Fruit fly (Drosophila melanogaster): Measurements from ENCODE around the gene CG3288.

CG3288 gene

DNA sequence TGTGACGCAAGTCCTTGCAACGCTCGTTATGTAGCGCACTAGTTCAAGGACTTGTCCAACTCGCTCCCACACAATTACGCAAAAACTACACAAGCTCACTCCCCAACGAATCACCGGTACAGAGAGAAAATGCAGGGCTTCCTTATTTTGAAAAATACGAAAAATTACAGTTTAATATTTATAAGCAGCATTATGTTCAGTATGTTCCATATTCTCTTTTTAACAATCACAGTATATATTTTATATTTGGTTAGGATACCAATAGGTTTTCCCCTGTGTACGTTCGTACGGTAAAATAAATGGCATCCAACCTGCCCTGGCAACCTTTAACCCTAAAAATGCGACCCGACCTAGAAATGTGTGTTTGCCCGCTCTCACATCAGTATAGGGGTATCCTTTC is 48.0 kb downstream of the CG3288 start:
- TF ChIP-seq N (GFP tag; optimal IDR thresholded peaks at IDR 0.05) (no peak), br (GFP tag; optimal IDR thresholded peaks at IDR 0.05) (no peak), pan (optimal IDR thresholded peaks at IDR 0.05) (no peak), dsf (GFP tag; optimal IDR thresholded peaks at IDR 0.05; ENCODE audit: borderline replicate concordance) (no peak), Vsx2 (GFP tag; optimal IDR thresholded peaks at IDR 0.05; ENCODE audit: partially characterized antibody) (no peak), Dfd (GFP tag; optimal IDR thresholded peaks at IDR 0.05) (no peak), Hr78 (GFP tag; optimal IDR thresholded peaks at IDR 0.05) (no peak), sage (GFP tag; optimal IDR thresholded peaks at IDR 0.05) (no peak), brk (GFP tag; optimal IDR thresholded peaks at IDR 0.05) (no peak), Abd-B (GFP tag; optimal IDR thresholded peaks at IDR 0.05) (no peak), ey (GFP tag; optimal IDR thresholded peaks at IDR 0.05) (no peak), OdsH (GFP tag; optimal IDR thresholded peaks at IDR 0.05) (no peak), rgr (GFP tag; optimal IDR thresholded peaks at IDR 0.05) (no peak), woc (GFP tag; optimal IDR thresholded peaks at IDR 0.05) (no peak), usp (GFP tag; optimal IDR thresholded peaks at IDR 0.05) (no peak), h (GFP tag; optimal IDR thresholded peaks at IDR 0.05) (no peak), sv (GFP tag; optimal IDR thresholded peaks at IDR 0.05) (no peak), jim (GFP tag; optimal IDR thresholded peaks at IDR 0.05) (no peak), Rel (GFP tag; optimal IDR thresholded peaks at IDR 0.05) (no peak), Rel (tag; optimal IDR thresholded peaks at IDR 0.05) (no peak)

DNA sequence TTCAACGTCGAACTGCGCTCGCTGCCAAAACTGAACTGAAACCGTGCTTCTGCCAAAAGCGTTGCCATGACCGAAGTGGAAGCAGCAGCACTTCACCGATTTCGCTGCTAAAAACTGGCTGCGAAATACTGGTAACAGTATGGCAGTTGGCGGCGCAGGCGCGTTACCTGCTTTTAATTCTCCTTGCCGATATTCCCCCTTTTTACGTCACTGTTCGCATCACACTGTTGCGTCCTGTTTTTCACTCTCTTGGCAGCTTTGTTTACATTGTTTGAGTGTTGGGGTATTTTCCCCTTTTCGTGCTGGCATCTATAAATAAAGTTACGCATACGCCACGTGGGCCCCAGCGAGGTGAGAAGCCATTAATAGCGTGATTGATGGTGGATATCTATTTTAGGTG is 49.2 kb downstream of the CG3288 start, which contains the start of gene CG32432:
CG32432 (minus strand) TSS at position 17 of the 400 bp plus-strand sequence.
- TF ChIP-seq dmrt93B (GFP tag; optimal IDR thresholded peaks at IDR 0.05) (no peak), rgr (GFP tag; optimal IDR thresholded peaks at IDR 0.05) (no peak), usp (GFP tag; optimal IDR thresholded peaks at IDR 0.05) (no peak), Abd-B (GFP tag; optimal IDR thresholded peaks at IDR 0.05) (no peak), CG32264 (GFP tag; optimal IDR thresholded peaks at IDR 0.05) (no peak), dl (GFP tag; optimal IDR thresholded peaks at IDR 0.05; ENCODE audit: insufficient read depth in 1 of 2, partially characterized antibody in 2 of 2) (no peak), woc (GFP tag; optimal IDR thresholded peaks at IDR 0.05) (no peak), jim (GFP tag; optimal IDR thresholded peaks at IDR 0.05) (no peak), Jra (GFP tag; optimal IDR thresholded peaks at IDR 0.05) (no peak), fru (GFP tag; optimal IDR thresholded peaks at IDR 0.05) (no peak), br (GFP tag; optimal IDR thresholded peaks at IDR 0.05) (no peak), Myc (optimal IDR thresholded peaks at IDR 0.05) (no peak), GATAd (GFP tag; optimal IDR thresholded peaks at IDR 0.05) (no peak), sage (GFP tag; optimal IDR thresholded peaks at IDR 0.05) (no peak), OdsH (GFP tag; optimal IDR thresholded peaks at IDR 0.05) (no peak), Dif (GFP tag; optimal IDR thresholded peaks at IDR 0.05; ENCODE audit: partially characterized antibody) (no peak)
